Fruit fly (Drosophila melanogaster) whole organism, wandering third instar larva: ENCODE results near the gene CG14313.

Source experiments
- Abd-B ChIP-seq: fragments of >200 bp; optimal IDR thresholded peaks from 2 replicates; lab custom pipeline; 2017; ENCODE audit warnings: missing biosample characterization, missing genetic modification characterization
- CG32264 ChIP-seq: fragments of 200-800 bp; sonication (Bioruptor generic); optimal IDR thresholded peaks from 2 replicates; lab custom pipeline; 2016; ENCODE audit warnings: missing biosample characterization, missing genetic modification characterization
- CG9705 ChIP-seq: fragments of 200-800 bp; sonication (Bioruptor generic); optimal IDR thresholded peaks from 2 replicates; lab custom pipeline; 2018; ENCODE audit warnings: missing biosample characterization, mild to moderate bottlenecking, missing genetic modification characterization
- Dfd ChIP-seq: fragments of >200 bp; optimal IDR thresholded peaks from 2 replicates; lab custom pipeline; 2017; ENCODE audit warnings: missing biosample characterization, missing genetic modification characterization
- Dif ChIP-seq: fragments of 200-275, 200-300 bp; sonication (Bioruptor generic); optimal IDR thresholded peaks from 2 replicates; lab custom pipeline; 2018; ENCODE audit warnings: missing biosample characterization, missing genetic modification characterization; ENCODE audit not compliant: partially characterized antibody
- GATAd ChIP-seq: sonication (Bioruptor generic); optimal IDR thresholded peaks from 2 replicates; lab custom pipeline; 2016; ENCODE audit warnings: missing biosample characterization, missing genetic modification characterization
- HLH106 ChIP-seq: fragments of 200-800 bp; optimal IDR thresholded peaks from 3 replicates; lab custom pipeline; 2019; ENCODE audit warnings: missing biosample characterization, mild to moderate bottlenecking, missing genetic modification characterization, moderate library complexity
- Hnf4 ChIP-seq: fragments of 200-800 bp; sonication (Bioruptor generic); optimal IDR thresholded peaks from 2 replicates; lab custom pipeline; 2016; ENCODE audit warnings: missing biosample characterization, mild to moderate bottlenecking, missing genetic modification characterization
- Hr78 ChIP-seq: fragments of >200 bp; optimal IDR thresholded peaks from 2 replicates; lab custom pipeline; 2017; ENCODE audit warnings: missing biosample characterization, missing genetic modification characterization
- Hr83 ChIP-seq: fragments of 200-300 bp; sonication (Bioruptor generic); optimal IDR thresholded peaks from 2 replicates; lab custom pipeline; 2016; ENCODE audit warnings: missing biosample characterization, mild to moderate bottlenecking, missing genetic modification characterization, moderate library complexity; ENCODE audit not compliant: poor library complexity, severe bottlenecking
- Jra ChIP-seq: sonication (Bioruptor generic); optimal IDR thresholded peaks from 2 replicates; lab custom pipeline; 2016; ENCODE audit warnings: missing biosample characterization, missing genetic modification characterization
- Mio ChIP-seq: sonication (Bioruptor generic); optimal IDR thresholded peaks from 2 replicates; lab custom pipeline; 2016; ENCODE audit warnings: missing biosample characterization, missing genetic modification characterization
- Myc ChIP-seq: fragments of >200 bp; optimal IDR thresholded peaks from 2 replicates; lab custom pipeline; 2017
- OdsH ChIP-seq: fragments of 200-800 bp; sonication (Bioruptor generic); optimal IDR thresholded peaks from 2 replicates; lab custom pipeline; 2016; ENCODE audit warnings: missing biosample characterization, mild to moderate bottlenecking, missing genetic modification characterization
- Rel ChIP-seq, 2 experiments: fragments of 200-800 bp; sonication (Bioruptor generic) in 1 of 2; optimal IDR thresholded peaks; 2 replicates in 1 of 2; 3 replicates in 1 of 2; lab custom pipeline; 2016 to 2019; ENCODE audit warnings: mild to moderate bottlenecking in 2 of 2, missing biosample characterization in 2 of 2, missing genetic modification characterization in 2 of 2, moderate library complexity in 1 of 2
- Sp1 ChIP-seq: fragments of 200-800 bp; sonication (Bioruptor generic); optimal IDR thresholded peaks from 3 replicates; lab custom pipeline; 2019; ENCODE audit warnings: missing biosample characterization, mild to moderate bottlenecking, missing genetic modification characterization, moderate library complexity
- Vsx2 ChIP-seq: fragments of 200-300, 225-300 bp; sonication (Bioruptor generic); optimal IDR thresholded peaks from 2 replicates; lab custom pipeline; 2018; ENCODE audit warnings: missing biosample characterization, missing genetic modification characterization; ENCODE audit not compliant: partially characterized antibody
- brk ChIP-seq: fragments of 200-800 bp; sonication (Bioruptor generic); optimal IDR thresholded peaks from 2 replicates; lab custom pipeline; 2016; ENCODE audit warnings: missing biosample characterization, mild to moderate bottlenecking, missing genetic modification characterization
- dl ChIP-seq, 2 experiments: fragments of 175-275, 200-275 bp in 1 of 2; fragments of 200-275 bp in 1 of 2; sonication (Bioruptor generic); optimal IDR thresholded peaks; lab custom pipeline; 2018; ENCODE audit warnings: mild to moderate bottlenecking in 2 of 2, missing biosample characterization in 2 of 2, missing genetic modification characterization in 2 of 2, moderate library complexity in 2 of 2; ENCODE audit not compliant: partially characterized antibody in 2 of 2, insufficient read depth in 1 of 2
- dmrt93B ChIP-seq: fragments of 200-800 bp; sonication (Bioruptor generic); optimal IDR thresholded peaks from 2 replicates; lab custom pipeline; 2018; ENCODE audit warnings: missing biosample characterization, mild to moderate bottlenecking, missing genetic modification characterization
- dsf ChIP-seq: sonication (Bioruptor generic); optimal IDR thresholded peaks from 2 replicates; lab custom pipeline; 2016; ENCODE audit warnings: missing biosample characterization, missing genetic modification characterization, borderline replicate concordance
- ey ChIP-seq: fragments of 200-800 bp; sonication (Bioruptor generic); optimal IDR thresholded peaks from 2 replicates; lab custom pipeline; 2016; ENCODE audit warnings: missing biosample characterization, missing genetic modification characterization
- foxo ChIP-seq, 2 experiments: fragments of 200-800 bp; sonication (Bioruptor generic); optimal IDR thresholded peaks; 2 replicates in 1 of 2; 3 replicates in 1 of 2; lab custom pipeline; 2016 to 2017; ENCODE audit warnings: missing biosample characterization in 2 of 2, missing genetic modification characterization in 2 of 2
- fru ChIP-seq: fragments of 200-800 bp; sonication (Bioruptor generic); optimal IDR thresholded peaks from 3 replicates; lab custom pipeline; 2016; ENCODE audit warnings: missing biosample characterization, mild to moderate bottlenecking, missing genetic modification characterization
- h ChIP-seq: fragments of 200-800 bp; sonication (Bioruptor generic); optimal IDR thresholded peaks from 3 replicates; lab custom pipeline; 2016; ENCODE audit warnings: missing biosample characterization, mild to moderate bottlenecking, missing genetic modification characterization
- jim ChIP-seq: fragments of 175-275, 200-325 bp; sonication (Bioruptor generic); optimal IDR thresholded peaks from 2 replicates; lab custom pipeline; 2016; ENCODE audit warnings: missing biosample characterization, mild to moderate bottlenecking, missing genetic modification characterization
- lola ChIP-seq: fragments of >200 bp; optimal IDR thresholded peaks from 2 replicates; lab custom pipeline; 2017; ENCODE audit warnings: missing biosample characterization, missing genetic modification characterization
- pan ChIP-seq: fragments of >200 bp; optimal IDR thresholded peaks from 2 replicates; lab custom pipeline; 2017
- psq ChIP-seq: fragments of 200-800 bp; sonication (Bioruptor generic); optimal IDR thresholded peaks from 3 replicates; lab custom pipeline; 2017; ENCODE audit warnings: missing biosample characterization, mild to moderate bottlenecking, missing genetic modification characterization, moderate library complexity
- rgr ChIP-seq: fragments of 200-800 bp; sonication (Bioruptor generic); optimal IDR thresholded peaks from 3 replicates; lab custom pipeline; 2016; ENCODE audit warnings: missing biosample characterization, mild to moderate bottlenecking, missing genetic modification characterization
- sage ChIP-seq: fragments of 200-800 bp; sonication (Bioruptor generic); optimal IDR thresholded peaks from 2 replicates; lab custom pipeline; 2016; ENCODE audit warnings: missing biosample characterization, mild to moderate bottlenecking, missing genetic modification characterization
- sv ChIP-seq: fragments of 200-800 bp; sonication (Bioruptor generic); optimal IDR thresholded peaks from 3 replicates; lab custom pipeline; 2016; ENCODE audit warnings: missing biosample characterization, missing genetic modification characterization
- tai ChIP-seq: sonication (Bioruptor generic); optimal IDR thresholded peaks from 2 replicates; lab custom pipeline; 2016; ENCODE audit warnings: missing biosample characterization, missing genetic modification characterization
- usp ChIP-seq: fragments of >200 bp; optimal IDR thresholded peaks from 2 replicates; lab custom pipeline; 2017; ENCODE audit warnings: missing biosample characterization, missing genetic modification characterization

CG14313 gene

DNA sequence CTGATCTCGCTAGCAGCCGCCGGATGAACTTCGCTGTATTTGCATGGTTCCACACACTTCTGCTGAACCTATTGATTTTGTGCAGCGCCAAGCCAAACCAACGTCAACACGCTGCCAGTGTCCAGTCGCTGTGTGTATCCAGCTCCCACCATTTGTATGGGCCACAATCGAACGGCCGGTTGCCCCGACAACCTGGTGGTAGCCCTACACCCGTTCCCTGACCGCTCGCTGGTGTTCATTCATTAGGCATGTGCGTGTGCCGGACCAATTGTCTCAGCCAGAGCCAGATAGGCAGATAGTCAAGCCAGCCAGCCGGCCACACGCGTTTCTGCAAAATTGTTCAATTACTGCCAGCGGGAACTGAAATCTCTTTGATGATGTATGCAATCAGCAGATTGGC, at the start of gene CG14313:
Gene CG14313, minus strand, starts transcription at position 101 of the 400 bp plus-strand sequence.
- no peak for TF ChIP-seq brk (GFP tag; lab: Kevin White, UChicago)
- TF ChIP-seq Abd-B (GFP tag; lab: Kevin White, UChicago), result no peak
- no peak for TF ChIP-seq Hnf4 (GFP tag; lab: Kevin White, UChicago)
- TF ChIP-seq pan, result no peak
- TF ChIP-seq Hr78 (GFP tag; lab: Kevin White, UChicago), result no peak
- no peak for TF ChIP-seq Hr83 (GFP tag; lab: Kevin White, UChicago)
- no peak for TF ChIP-seq dsf
- TF ChIP-seq sage (GFP tag; lab: Kevin White, UChicago), result no peak
- no peak for TF ChIP-seq CG32264 (GFP tag; lab: Kevin White, UChicago)
- no peak for TF ChIP-seq HLH106 (tag; lab: Kevin White, UChicago)

DNA sequence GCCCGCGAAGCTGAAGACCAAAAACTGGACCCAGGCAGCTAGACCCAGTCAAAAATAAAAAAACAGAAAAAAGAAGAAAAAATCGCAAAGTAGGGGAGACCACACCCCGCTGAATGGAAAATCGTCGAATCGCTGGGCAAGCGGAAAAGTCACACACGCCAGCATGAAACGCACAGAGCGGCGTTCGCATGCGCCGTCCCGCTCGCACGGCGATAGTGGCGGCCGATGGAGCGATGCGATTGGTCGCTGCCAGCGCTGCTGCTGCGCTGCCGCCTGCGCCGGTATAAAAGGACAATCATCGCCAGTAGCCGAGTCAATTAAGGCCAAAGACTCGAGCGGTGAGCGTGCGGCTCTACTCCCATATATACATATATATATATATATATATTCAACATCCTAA, 44.1 kb upstream of the CG14313 start, which contains the start of gene repo:
Gene repo, plus strand, starts transcription at position 314 of the 400 bp plus-strand sequence.
- no peak for TF ChIP-seq CG32264 (GFP tag; lab: Kevin White, UChicago)
- TF ChIP-seq jim (GFP tag; lab: Kevin White, UChicago), result no peak
- TF ChIP-seq psq (GFP tag; lab: Kevin White, UChicago), result no peak

DNA sequence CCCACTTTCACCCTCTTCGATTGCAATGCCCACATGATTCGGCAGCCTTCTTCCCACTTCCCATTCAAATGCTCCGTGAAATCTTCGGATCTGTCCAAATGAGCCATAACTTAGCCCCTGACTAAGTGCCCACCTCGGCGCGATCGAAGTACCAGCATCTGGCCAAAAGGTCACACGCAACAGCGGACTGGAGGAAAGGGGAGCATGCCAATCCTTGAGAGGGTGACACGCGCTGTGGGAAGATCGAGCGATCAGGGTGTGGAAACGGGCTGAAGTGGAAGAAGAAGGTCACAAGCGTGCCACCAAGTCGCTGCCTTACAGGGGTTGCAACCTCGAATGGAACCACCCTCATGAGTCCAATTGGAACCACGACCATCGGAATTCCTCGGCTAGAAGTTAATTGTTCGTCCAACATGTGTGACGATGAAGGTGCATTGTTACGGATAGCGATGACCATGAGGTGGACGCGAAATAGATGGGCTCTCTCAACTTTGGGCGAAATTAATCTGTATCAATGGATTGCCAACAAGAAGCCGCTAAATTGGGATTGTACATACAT, 43.0 kb upstream of the CG14313 start:
- no peak for TF ChIP-seq CG9705
- no peak for TF ChIP-seq dmrt93B (GFP tag; lab: Kevin White, UChicago)
- TF ChIP-seq sv (GFP tag; lab: Kevin White, UChicago), result no peak
- no peak for TF ChIP-seq CG32264 (GFP tag; lab: Kevin White, UChicago)
- no peak for TF ChIP-seq dl (GFP tag; optimal IDR thresholded peaks at IDR 0.05; lab: Kevin White, UChicago; ENCODE audit: insufficient read depth in 1 of 2, partially characterized antibody in 2 of 2)
- TF ChIP-seq GATAd (GFP tag; lab: Kevin White, UChicago), result no peak
- no peak for TF ChIP-seq Hnf4 (GFP tag; lab: Kevin White, UChicago)
- no peak for TF ChIP-seq OdsH (GFP tag; lab: Kevin White, UChicago)
- no peak for TF ChIP-seq Vsx2
- TF ChIP-seq Dif (GFP tag; lab: Kevin White, UChicago), result no peak

DNA sequence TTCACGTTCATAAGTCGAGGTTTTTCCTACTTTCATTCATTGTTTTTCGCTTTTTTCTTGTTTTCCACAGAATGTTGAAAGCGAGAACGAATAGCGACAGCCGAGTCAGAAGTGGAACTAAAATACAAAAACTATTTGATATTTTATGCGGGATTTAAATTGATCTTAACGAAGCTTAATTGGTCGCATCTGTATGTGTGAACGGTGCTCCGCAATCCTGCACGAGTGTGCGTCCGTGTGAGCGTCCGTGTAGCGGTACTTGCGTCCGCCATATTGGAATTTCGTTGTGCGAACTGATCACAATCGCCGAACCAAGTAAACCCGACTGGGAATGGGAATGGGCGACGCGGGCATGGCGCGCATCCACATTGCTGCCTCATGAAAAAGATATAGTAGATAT, 40.4 kb upstream of the CG14313 start:
- TF ChIP-seq ey (GFP tag; lab: Kevin White, UChicago), result no peak
- no peak for TF ChIP-seq Hr78 (GFP tag; lab: Kevin White, UChicago)
- no peak for TF ChIP-seq psq (GFP tag; lab: Kevin White, UChicago)
- TF ChIP-seq foxo (GFP tag; optimal IDR thresholded peaks at IDR 0.05; lab: Kevin White, UChicago), result no peak
- no peak for TF ChIP-seq dmrt93B (GFP tag; lab: Kevin White, UChicago)
- TF ChIP-seq Dfd (GFP tag; lab: Kevin White, UChicago), result no peak
- TF ChIP-seq rgr (GFP tag; lab: Kevin White, UChicago), result no peak
- TF ChIP-seq HLH106 (tag; lab: Kevin White, UChicago), result no peak
- no peak for TF ChIP-seq fru
- TF ChIP-seq Vsx2, result no peak
- no peak for TF ChIP-seq jim (GFP tag; lab: Kevin White, UChicago)
- no peak for TF ChIP-seq lola (GFP tag; lab: Kevin White, UChicago)
- no peak for TF ChIP-seq Sp1 (GFP tag; lab: Kevin White, UChicago)
- TF ChIP-seq usp (GFP tag; lab: Kevin White, UChicago), result no peak
- TF ChIP-seq Myc (lab: Kevin White, UChicago), result no peak
- TF ChIP-seq h (GFP tag; lab: Kevin White, UChicago), result no peak
- no peak for TF ChIP-seq Mio (GFP tag; lab: Kevin White, UChicago)
- no peak for TF ChIP-seq Hr83 (GFP tag; lab: Kevin White, UChicago)

DNA sequence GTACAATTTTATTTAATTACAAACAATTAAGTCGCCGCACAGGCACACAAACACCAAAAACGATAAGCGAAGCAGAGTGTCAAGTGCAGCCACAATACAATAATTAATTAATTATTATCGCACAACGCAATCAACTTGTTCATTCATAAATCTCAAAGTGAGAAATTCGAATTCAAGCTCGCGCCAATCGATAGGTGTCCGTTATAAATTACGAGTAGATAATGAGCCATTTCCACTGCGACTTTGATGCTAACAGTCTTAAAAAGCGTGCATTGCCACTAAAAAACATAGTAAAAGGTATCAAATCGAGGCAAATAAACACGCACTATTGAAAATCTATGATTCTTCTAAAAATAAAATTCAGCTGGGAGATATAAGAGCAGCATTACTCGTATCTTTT, 38.5 kb upstream of the CG14313 start:
- TF ChIP-seq sv (GFP tag; lab: Kevin White, UChicago), result no peak
- no peak for TF ChIP-seq Hr83 (GFP tag; lab: Kevin White, UChicago)
- TF ChIP-seq Rel (GFP tag; optimal IDR thresholded peaks at IDR 0.05; lab: Kevin White, UChicago), result no peak
- TF ChIP-seq Rel (tag; optimal IDR thresholded peaks at IDR 0.05; lab: Kevin White, UChicago), result no peak
- no peak for TF ChIP-seq brk (GFP tag; lab: Kevin White, UChicago)
- TF ChIP-seq Hr78 (GFP tag; lab: Kevin White, UChicago), result no peak
- TF ChIP-seq ey (GFP tag; lab: Kevin White, UChicago), result no peak
- no peak for TF ChIP-seq lola (GFP tag; lab: Kevin White, UChicago)
- no peak for TF ChIP-seq dsf
- no peak for TF ChIP-seq dmrt93B (GFP tag; lab: Kevin White, UChicago)
- no peak for TF ChIP-seq pan
- TF ChIP-seq Dif (GFP tag; lab: Kevin White, UChicago), result no peak
- no peak for TF ChIP-seq GATAd (GFP tag; lab: Kevin White, UChicago)
- TF ChIP-seq Sp1 (GFP tag; lab: Kevin White, UChicago), result no peak
- TF ChIP-seq tai, result no peak
- no peak for TF ChIP-seq CG32264 (GFP tag; lab: Kevin White, UChicago)
- TF ChIP-seq Hnf4 (GFP tag; lab: Kevin White, UChicago), result no peak
- no peak for TF ChIP-seq Jra (GFP tag; lab: Kevin White, UChicago)
- TF ChIP-seq jim (GFP tag; lab: Kevin White, UChicago), result no peak
- no peak for TF ChIP-seq h (GFP tag; lab: Kevin White, UChicago)
- TF ChIP-seq Vsx2, result no peak
